Fruit fly (Drosophila melanogaster) whole organism, embryonic: ENCODE data around the gene Fie.
A peak's percentile ranks its signal among the peaks of the same experiment; 100 is the strongest.

ENCODE experiments used
- Adf1 ChIP-seq: fragments of 200-800 bp; sonication (Bioruptor generic); IDR thresholded peaks from 2 replicates; pipeline ENCODE4 v1.3.6; 2022; ENCODE audit warnings: missing biosample characterization, missing genetic modification characterization
- Awh ChIP-seq: fragments of 200-800 bp; sonication (Bioruptor generic); IDR thresholded peaks from 2 replicates; pipeline ENCODE4, ENCODE4 v1.3.6; 2022; ENCODE audit warnings: missing biosample characterization, missing genetic modification characterization
- Blimp-1 ChIP-seq: fragments of 200-800 bp; sonication (Bioruptor generic); optimal IDR thresholded peaks from 3 replicates; lab custom pipeline; 2018; ENCODE audit warnings: missing biosample characterization, missing genetic modification characterization, mild to moderate bottlenecking, moderate library complexity, missing genetic modification reagents
- CG11398 ChIP-seq: fragments of 200-800 bp; sonication (Bioruptor generic); optimal IDR thresholded peaks from 2 replicates; lab custom pipeline; 2016; ENCODE audit warnings: missing biosample characterization, missing genetic modification characterization
- CG12219 ChIP-seq: fragments of 200-800 bp; sonication (Bioruptor generic); optimal IDR thresholded peaks from 3 replicates; lab custom pipeline; 2018; ENCODE audit warnings: missing biosample characterization, mild to moderate bottlenecking, missing genetic modification characterization
- CG12391 ChIP-seq: fragments of 200-800 bp; sonication (Bioruptor generic); optimal IDR thresholded peaks from 3 replicates; lab custom pipeline; 2018; ENCODE audit warnings: missing biosample characterization, mild to moderate bottlenecking, missing genetic modification characterization, moderate library complexity
- CG12744 ChIP-seq: fragments of 200-800 bp; sonication (Bioruptor generic); optimal IDR thresholded peaks from 2 replicates; lab custom pipeline; 2016; ENCODE audit warnings: missing biosample characterization, missing genetic modification characterization
- CG12769 ChIP-seq: fragments of 200-800 bp; sonication (Bioruptor generic); optimal IDR thresholded peaks from 2 replicates; lab custom pipeline; 2019; ENCODE audit warnings: missing biosample characterization, mild to moderate bottlenecking, missing genetic modification characterization, moderate library complexity
- CG13775 ChIP-seq: fragments of 200-800 bp; sonication (Bioruptor generic); optimal IDR thresholded peaks from 3 replicates; lab custom pipeline; 2017; ENCODE audit warnings: missing biosample characterization, mild to moderate bottlenecking, missing genetic modification characterization
- CG15479 ChIP-seq: fragments of 200-800 bp; sonication (Bioruptor generic); optimal IDR thresholded peaks from 3 replicates; lab custom pipeline; 2019; ENCODE audit warnings: missing biosample characterization, mild to moderate bottlenecking, missing genetic modification characterization, moderate library complexity
- CG17829 ChIP-seq: fragments of 200-800 bp; optimal IDR thresholded peaks from 2 replicates; lab custom pipeline; 2019; ENCODE audit warnings: missing biosample characterization, mild to moderate bottlenecking, missing genetic modification characterization, moderate library complexity
- CG18764 ChIP-seq: fragments of 200-800 bp; sonication (Bioruptor generic); optimal IDR thresholded peaks from 3 replicates; lab custom pipeline; 2016; ENCODE audit warnings: missing biosample characterization, missing genetic modification characterization
- CG2120 ChIP-seq: fragments of 200-800 bp; sonication (Bioruptor generic); optimal IDR thresholded peaks from 3 replicates; lab custom pipeline; 2016; ENCODE audit warnings: missing biosample characterization, missing genetic modification characterization
- CG3163 ChIP-seq: fragments of 200-800 bp; sonication (Bioruptor generic); optimal IDR thresholded peaks from 3 replicates; lab custom pipeline; 2016; ENCODE audit warnings: missing biosample characterization, missing genetic modification characterization
- CG3726 ChIP-seq: fragments of 200-800 bp; sonication (Bioruptor generic); IDR thresholded peaks from 3 replicates; pipeline ENCODE4, ENCODE4 v1.3.6; 2022; ENCODE audit warnings: missing biosample characterization, missing genetic modification characterization
- CG8388 ChIP-seq: fragments of 200-800 bp; sonication (Bioruptor generic); optimal IDR thresholded peaks from 2 replicates; lab custom pipeline; 2019; ENCODE audit warnings: missing biosample characterization, mild to moderate bottlenecking, missing genetic modification characterization, moderate library complexity
- Chrac-16 ChIP-seq: fragments of 200-800 bp; sonication (Bioruptor generic); optimal IDR thresholded peaks from 3 replicates; lab custom pipeline; 2016; ENCODE audit warnings: missing biosample characterization, missing genetic modification characterization
- Dll ChIP-seq: fragments of 200-800 bp; sonication (Bioruptor generic); IDR thresholded peaks from 4 replicates; pipeline ENCODE4 v1.3.6; 2022; ENCODE audit warnings: missing biosample characterization, missing genetic modification characterization; ENCODE audit not compliant: partially characterized antibody
- Fer1 ChIP-seq: fragments of 200-800 bp; sonication (Bioruptor generic); optimal IDR thresholded peaks from 2 replicates; lab custom pipeline; 2017; ENCODE audit warnings: missing biosample characterization, mild to moderate bottlenecking, missing genetic modification characterization
- GATAe ChIP-seq: fragments of 200-800 bp; sonication (Bioruptor generic); conservative IDR thresholded peaks from 2 replicates; pipeline ENCODE4 v1.3.6; 2022; ENCODE audit warnings: missing biosample characterization, missing genetic modification characterization
- HmgZ ChIP-seq: fragments of 200-800 bp; sonication (Bioruptor generic); optimal IDR thresholded peaks from 2 replicates; lab custom pipeline; 2018; ENCODE audit warnings: missing biosample characterization, mild to moderate bottlenecking, missing genetic modification characterization
- Hr78 ChIP-seq, 2 experiments: fragments of 200-800 bp in 1 of 2; fragments of >200 bp in 1 of 2; sonication (Bioruptor generic) in 1 of 2; optimal IDR thresholded peaks; 2 replicates each; lab custom pipeline; 2017 to 2019; ENCODE audit warnings: missing biosample characterization in 2 of 2, missing genetic modification characterization in 2 of 2, mild to moderate bottlenecking in 1 of 2, moderate library complexity in 1 of 2
- Jarid2 ChIP-seq: fragments of 200-800 bp; sonication (Bioruptor generic); optimal IDR thresholded peaks from 3 replicates; lab custom pipeline; 2017; ENCODE audit warnings: mild to moderate bottlenecking, missing biosample characterization, missing genetic modification reagents, missing genetic modification characterization
- MESR4 ChIP-seq: fragments of 200-800 bp; sonication (Bioruptor generic); optimal IDR thresholded peaks from 2 replicates; lab custom pipeline; 2018; ENCODE audit warnings: missing biosample characterization, mild to moderate bottlenecking, missing genetic modification characterization, moderate library complexity
- abd-A ChIP-seq: fragments of 200-800 bp; sonication (Bioruptor generic); optimal IDR thresholded peaks from 3 replicates; lab custom pipeline; 2019; ENCODE audit warnings: missing biosample characterization, mild to moderate bottlenecking, missing genetic modification characterization, moderate library complexity
- aop ChIP-seq: fragments of 200-800 bp; sonication (Bioruptor generic); IDR thresholded peaks from 2 replicates; pipeline ENCODE4 v1.3.6; 2022; ENCODE audit warnings: missing biosample characterization, missing genetic modification characterization
- ci ChIP-seq: fragments of 200-800 bp; sonication (Bioruptor generic); IDR thresholded peaks from 3 replicates; pipeline ENCODE4 v1.3.6; 2022; ENCODE audit warnings: missing biosample characterization, missing genetic modification characterization
- crol ChIP-seq: fragments of 200-800 bp; sonication (Bioruptor generic); IDR thresholded peaks from 2 replicates; pipeline ENCODE4 v1.3.6; 2022; ENCODE audit warnings: missing biosample characterization, missing genetic modification characterization
- fd64A ChIP-seq: fragments of 200-800 bp; sonication (Bioruptor generic); optimal IDR thresholded peaks from 3 replicates; lab custom pipeline; 2018; ENCODE audit warnings: missing biosample characterization, mild to moderate bottlenecking, missing genetic modification characterization
- ftz-f1 ChIP-seq: fragments of 200-800 bp; sonication (Bioruptor generic); optimal IDR thresholded peaks from 2 replicates; lab custom pipeline; 2016; ENCODE audit warnings: missing biosample characterization, missing genetic modification characterization
- kni ChIP-seq: fragments of 200-800 bp; sonication (Bioruptor generic); optimal IDR thresholded peaks from 3 replicates; lab custom pipeline; 2017; ENCODE audit warnings: mild to moderate bottlenecking, missing biosample characterization, missing genetic modification reagents, missing genetic modification characterization
- knrl ChIP-seq: fragments of 200-800 bp; sonication (Bioruptor generic); IDR thresholded peaks from 3 replicates; pipeline ENCODE4 v1.3.6; 2022; ENCODE audit warnings: missing biosample characterization, missing genetic modification characterization; ENCODE audit not compliant: partially characterized antibody
- oc ChIP-seq: fragments of 200-800 bp; sonication (Bioruptor generic); optimal IDR thresholded peaks from 2 replicates; lab custom pipeline; 2018; ENCODE audit warnings: missing biosample characterization, mild to moderate bottlenecking, missing genetic modification characterization, moderate library complexity
- pita ChIP-seq: fragments of 200-800 bp; sonication (Bioruptor generic); optimal IDR thresholded peaks from 2 replicates; lab custom pipeline; 2017; ENCODE audit warnings: missing biosample characterization, mild to moderate bottlenecking, missing genetic modification characterization
- pros ChIP-seq: fragments of 200-800 bp; sonication (Bioruptor generic); optimal IDR thresholded peaks from 3 replicates; lab custom pipeline; 2019; ENCODE audit warnings: missing biosample characterization, mild to moderate bottlenecking, missing genetic modification characterization, moderate library complexity
- ranshi ChIP-seq: fragments of 200-800 bp; sonication (Bioruptor generic); IDR thresholded peaks from 2 replicates; pipeline ENCODE4 v1.3.6; 2022; ENCODE audit warnings: missing biosample characterization, missing genetic modification characterization
- ro ChIP-seq: fragments of 200-800 bp; sonication (Bioruptor generic); IDR thresholded peaks from 2 replicates; pipeline ENCODE4 v1.3.6; 2022; ENCODE audit warnings: missing biosample characterization, missing genetic modification characterization
- sd ChIP-seq: fragments of 200-800 bp; sonication (Bioruptor generic); optimal IDR thresholded peaks from 3 replicates; lab custom pipeline; 2018; ENCODE audit warnings: missing biosample characterization, mild to moderate bottlenecking, missing genetic modification characterization, moderate library complexity
- sens ChIP-seq: fragments of 200-800 bp; sonication (Bioruptor generic); peaks from one replicate; lab custom pipeline; 2016; ENCODE audit warnings: missing biosample characterization, missing genetic modification characterization
- slbo ChIP-seq: fragments of 200-800 bp; sonication (Bioruptor generic); IDR thresholded peaks from 2 replicates; pipeline ENCODE4 v1.3.6; 2022; ENCODE audit warnings: missing biosample characterization, missing genetic modification characterization
- sqz ChIP-seq: fragments of 200-800 bp; sonication (Bioruptor generic); optimal IDR thresholded peaks from 3 replicates; lab custom pipeline; 2018; ENCODE audit warnings: missing biosample characterization, mild to moderate bottlenecking, missing genetic modification characterization
- tgo ChIP-seq: fragments of 200-800 bp; sonication (Bioruptor generic); IDR thresholded peaks from 3 replicates; pipeline ENCODE4 v1.3.6; 2022; ENCODE audit warnings: missing biosample characterization, missing genetic modification characterization
- tx ChIP-seq: fragments of 200-800 bp; sonication (Bioruptor generic); optimal IDR thresholded peaks from 2 replicates; lab custom pipeline; 2016; ENCODE audit warnings: missing biosample characterization, missing genetic modification characterization
- vnd ChIP-seq: fragments of 200-800 bp; sonication (Bioruptor generic); IDR thresholded peaks from 3 replicates; pipeline ENCODE4 v1.3.6; 2022; ENCODE audit warnings: missing biosample characterization, missing genetic modification characterization; ENCODE audit not compliant: partially characterized antibody
- vvl ChIP-seq: fragments of 200-800 bp; sonication (Bioruptor generic); IDR thresholded peaks from 2 replicates; pipeline ENCODE4 v1.3.6; 2022; ENCODE audit warnings: missing biosample characterization, missing genetic modification characterization
- wek ChIP-seq: fragments of 200-800 bp; sonication (Bioruptor generic); optimal IDR thresholded peaks from 3 replicates; lab custom pipeline; 2018; ENCODE audit warnings: missing biosample characterization, mild to moderate bottlenecking, missing genetic modification characterization, moderate library complexity
- z ChIP-seq: fragments of 200-800 bp; sonication (Bioruptor generic); IDR thresholded peaks from 3 replicates; pipeline ENCODE4 v1.3.6; 2022; ENCODE audit warnings: missing biosample characterization, missing genetic modification characterization

Fie gene

dm6 chr3L:3845815-3846375 is 46.5 kb upstream of the Fie start, which contains the start of gene Awh (continued):
- no peak for TF ChIP-seq CG2120 (GFP tag; lab: Kevin White, UChicago)
- TF ChIP-seq CG3726 (GFP tag; lab: Robert Waterston, UW): no peak
- TF ChIP-seq CG12219 (GFP tag; lab: Kevin White, UChicago): no peak
- TF ChIP-seq CG17829 (tag; lab: Kevin White, UChicago): peak; percentile 42
- TF ChIP-seq GATAe: no peak
- no peak for TF ChIP-seq MESR4
- TF ChIP-seq oc (tag; lab: Kevin White, UChicago): peak; percentile 35
- no peak for TF ChIP-seq CG11398
- TF ChIP-seq CG12391 (tag; lab: Kevin White, UChicago): no peak
- TF ChIP-seq Jarid2 (GFP tag; lab: Kevin White, UChicago): peak; percentile 92
- peak; percentile 38 for TF ChIP-seq ftz-f1 (GFP tag; lab: Kevin White, UChicago)
- no peak for TF ChIP-seq aop

- no peak for TF ChIP-seq CG13775 (GFP tag; lab: Kevin White, UChicago)
- peak; percentile 42 for TF ChIP-seq oc (tag; lab: Kevin White, UChicago)
- peak; percentile 62 for TF ChIP-seq kni (GFP tag; lab: Kevin White, UChicago)
- TF ChIP-seq sd: peak; percentile 23
- TF ChIP-seq Dll (GFP tag; lab: Robert Waterston, UW): no peak
- TF ChIP-seq ci (GFP tag; lab: Robert Waterston, UW): 0 out of 3 replicates have a peak, but pooled peaks have one; percentile 19
- TF ChIP-seq crol (GFP tag; lab: Robert Waterston, UW): peak; percentile 43; the same call in 1 of the 2 replicates
- peak; percentile 66 for TF ChIP-seq abd-A (tag; lab: Kevin White, UChicago)
- TF ChIP-seq Adf1: no peak
- TF ChIP-seq slbo (GFP tag; lab: Robert Waterston, UW): no peak
- TF ChIP-seq GATAe: no peak
- TF ChIP-seq fd64A: no peak
- peak; percentile 91 for TF ChIP-seq vvl (GFP tag; lab: Robert Waterston, UW)
- 0 out of 3 replicates have a peak, but pooled peaks have one; percentile 52 for TF ChIP-seq z (GFP tag; lab: Robert Waterston, UW)
- no peak for TF ChIP-seq HmgZ (tag; lab: Kevin White, UChicago)
- peak; percentile 43 for TF ChIP-seq sqz (GFP tag; lab: Kevin White, UChicago)
- peak; percentile 25 for TF ChIP-seq CG12769 (tag; lab: Kevin White, UChicago)
- peak; percentile 0 for TF ChIP-seq sens (GFP tag; lab: Kevin White, UChicago)
- peak; percentile 46; the same call in 1 of the 2 replicates for TF ChIP-seq Awh (GFP tag; lab: Robert Waterston, UW)
- peak in 1 of 2 experiments; percentile 50 for TF ChIP-seq Hr78 (GFP tag; optimal IDR thresholded peaks at IDR 0.05; lab: Kevin White, UChicago)
Observed at dm6 chr3L:3847810-3848326, 44.5 kb upstream of the Fie start.

- TF ChIP-seq pros (GFP tag; lab: Kevin White, UChicago) (peak; percentile 40), Chrac-16 (GFP tag; lab: Kevin White, UChicago) (no peak), CG18764 (no peak), knrl (no peak), ro (no peak), CG3163 (no peak), CG8388 (GFP tag; lab: Kevin White, UChicago) (no peak), CG15479 (GFP tag; lab: Kevin White, UChicago) (peak; percentile 8), wek (no peak), tgo (GFP tag; lab: Robert Waterston, UW) (no peak), CG12744 (GFP tag; lab: Kevin White, UChicago) (no peak), tx (no peak), Fer1 (GFP tag; lab: Kevin White, UChicago) (no peak), vnd (GFP tag; lab: Robert Waterston, UW) (0 out of 3 replicates have a peak, but pooled peaks have one; percentile 18), pita (no peak), Blimp-1 (GFP tag; lab: Kevin White, UChicago) (no peak), Hr78 (GFP tag; optimal IDR thresholded peaks at IDR 0.05; lab: Kevin White, UChicago) (no peak), ranshi (GFP tag; lab: Robert Waterston, UW) (no peak)
Observed at dm6 chr3L:3848687-3849270, 43.6 kb upstream of the Fie start.
